Worm (Caenorhabditis elegans): ENCODE data around the gene C37C3.9.

DNA sequence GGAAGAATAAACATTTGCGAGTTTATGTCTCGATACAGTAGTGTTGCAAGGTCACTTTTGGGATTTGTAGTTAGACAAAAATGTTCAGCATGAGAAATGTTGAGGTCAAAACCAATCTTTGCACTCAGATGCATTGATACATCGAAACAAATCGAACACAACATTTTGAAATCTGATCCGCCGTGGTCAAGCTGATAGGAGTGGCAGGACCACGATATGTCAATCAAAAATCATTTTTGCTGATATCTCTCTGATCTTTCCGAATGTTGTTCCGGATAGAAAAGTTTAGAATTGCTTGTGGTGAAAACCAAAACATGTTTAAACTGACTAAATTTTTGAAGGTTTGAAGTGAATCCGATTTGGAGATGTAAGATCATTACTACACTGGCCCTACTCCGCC is 28.7 kb downstream of the C37C3.9 start:
- no peak for TF ChIP-seq swsn-7 (tag; optimal IDR thresholded peaks at IDR 0.05)
- TF ChIP-seq efl-1 (optimal IDR thresholded peaks at IDR 0.05) = no peak
- TF ChIP-seq efl-1 (GFP tag; optimal IDR thresholded peaks at IDR 0.05 in 1 of 2) = no peak
- no peak for TF ChIP-seq elt-2 (tag; optimal IDR thresholded peaks at IDR 0.05)
- no peak for TF ChIP-seq mdl-1 (tag; optimal IDR thresholded peaks at IDR 0.05)
- no peak for TF ChIP-seq hlh-4 (tag; optimal IDR thresholded peaks at IDR 0.05)
- no peak for TF ChIP-seq ces-1 (GFP tag; optimal IDR thresholded peaks at IDR 0.05)
- TF ChIP-seq unc-30 (tag; optimal IDR thresholded peaks at IDR 0.05) = no peak
- no peak for TF ChIP-seq jun-1 (tag; optimal IDR thresholded peaks at IDR 0.05)
